Worm (Caenorhabditis elegans) whole organism, young adult: Measurements from ENCODE around the gene vha-3.

ENCODE experiments used
- F57C9.4 ChIP-seq: sonication (generic microtip); optimal IDR thresholded peaks from 2 replicates; lab custom pipeline; 2017; ENCODE audit warnings: mild to moderate bottlenecking, missing genetic modification characterization, missing compliant biosample characterization
- Y56A3A.18 ChIP-seq: fragments of 200-800 bp; sonication (Bioruptor generic); IDR thresholded peaks from 2 replicates; pipeline ENCODE4 v1.3.6; 2022; ENCODE audit warnings: missing genetic modification reagents, missing genetic modification characterization, missing compliant biosample characterization
- Y67H2A.10 ChIP-seq: fragments of 200-800 bp; sonication (Bioruptor generic); conservative IDR thresholded peaks from 2 replicates; pipeline ENCODE4 v1.3.6; 2022; ENCODE audit warnings: missing genetic modification reagents, missing genetic modification characterization, missing compliant biosample characterization
- bed-2 ChIP-seq: fragments of 200-800 bp; sonication (Bioruptor generic); IDR thresholded peaks from 2 replicates; pipeline ENCODE4 v1.3.6; 2022; ENCODE audit warnings: missing genetic modification reagents, missing genetic modification characterization, missing compliant biosample characterization
- ets-4 ChIP-seq: fragments of 200-800 bp; sonication (Bioruptor generic); optimal IDR thresholded peaks from 2 replicates; lab custom pipeline; 2018; ENCODE audit warnings: mild to moderate bottlenecking, missing genetic modification characterization, missing compliant biosample characterization
- hrde-1 ChIP-seq: sonication (generic microtip); optimal IDR thresholded peaks from 2 replicates; lab custom pipeline; 2016; ENCODE audit warnings: missing genetic modification characterization, mild to moderate bottlenecking, missing compliant biosample characterization, moderate library complexity, missing genotype, missing genetic modification reagents, borderline replicate concordance
- let-607 ChIP-seq, 2 experiments: fragments of 200-800 bp in 1 of 2; sonication (Bioruptor generic) in 1 of 2; sonication (generic microtip) in 1 of 2; optimal IDR thresholded peaks; 2 replicates each; lab custom pipeline; 2016 to 2018; ENCODE audit warnings: mild to moderate bottlenecking in 2 of 2, missing compliant biosample characterization in 2 of 2, missing genetic modification characterization in 2 of 2, moderate library complexity in 2 of 2, missing genotype in 1 of 2
- lsy-27 ChIP-seq: sonication (generic microtip); optimal IDR thresholded peaks from 2 replicates; lab custom pipeline; 2017; ENCODE audit warnings: missing genetic modification characterization, mild to moderate bottlenecking, missing compliant biosample characterization, antibody characterized with exemption, missing genotype, borderline replicate concordance; ENCODE audit not compliant: insufficient read depth
- madf-10 ChIP-seq: sonication (generic microtip); optimal IDR thresholded peaks from 2 replicates; lab custom pipeline; 2016; ENCODE audit warnings: mild to moderate bottlenecking, missing genetic modification characterization, missing compliant biosample characterization
- rcor-1 ChIP-seq: fragments of 200-800 bp; sonication (Bioruptor generic); IDR thresholded peaks from 2 replicates; pipeline ENCODE4 v1.3.6; 2022; ENCODE audit warnings: missing genetic modification reagents, missing genetic modification characterization, missing compliant biosample characterization

DNA sequence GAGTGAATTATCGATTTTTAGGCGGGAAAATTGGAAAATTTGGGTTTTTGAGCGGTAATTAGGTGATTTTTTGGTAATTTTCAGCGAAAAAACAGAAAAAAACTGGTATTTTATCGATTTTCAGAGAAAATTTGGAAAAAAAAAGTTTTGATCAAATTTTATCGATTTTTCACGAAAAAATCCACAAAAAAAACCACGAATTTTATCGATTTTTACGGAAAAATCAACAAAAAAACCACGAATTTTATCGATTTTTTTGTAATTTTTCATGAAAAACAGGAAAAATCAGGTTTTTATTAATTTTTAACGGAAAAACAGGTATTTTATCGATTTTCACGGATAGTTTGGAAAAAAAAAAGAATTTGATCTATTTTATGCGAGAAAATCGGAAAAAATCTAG lies 883 bp downstream of the vha-3 start:
- TF ChIP-seq bed-2 = no peak
- TF ChIP-seq hrde-1 (tag; lab: Kevin White, UChicago) = no peak
- TF ChIP-seq Y56A3A.18 (GFP tag; lab: Robert Waterston, UW) = no peak
- no peak for TF ChIP-seq F57C9.4 (tag; lab: Kevin White, UChicago)
- no peak for TF ChIP-seq rcor-1 (GFP tag; lab: Robert Waterston, UW)
- no peak for TF ChIP-seq madf-10 (tag; lab: Kevin White, UChicago)
- TF ChIP-seq ets-4 = no peak
- TF ChIP-seq Y67H2A.10 = no peak
- TF ChIP-seq let-607 (tag; optimal IDR thresholded peaks at IDR 0.05; lab: Kevin White, UChicago) = no peak
- TF ChIP-seq lsy-27 (tag; lab: Kevin White, UChicago) = no peak
